Comparison of ENCODE assay signal across 1 fruit fly cellular context in genomic region chr3L:626498-627369, dm6.
TF ChIP-seq lines count a peak whose summit lies in the region.

No protein-coding gene starts in this region.

TF ChIP-seq in whole organism, embryonic, 481 proteins besides CTCF, POLR2A, EP300 and RAD21 (continued from another document and continues in another):
- peak; percentile 28 for TF ChIP-seq CG13775 (GFP tag; optimal IDR thresholded peaks at IDR 0.05; lab: Kevin White, UChicago)
- peak; percentile 57 for TF ChIP-seq al (GFP tag; IDR thresholded peaks at IDR 0.05; lab: Robert Waterston, UW)
- TF ChIP-seq gcm2 (GFP tag; optimal IDR thresholded peaks at IDR 0.05; lab: Kevin White, UChicago): no peak
- peak; percentile 57 for TF ChIP-seq CG3847 (GFP tag; IDR thresholded peaks at IDR 0.05; lab: Robert Waterston, UW)
- TF ChIP-seq Kr (GFP tag; optimal IDR thresholded peaks at IDR 0.05; lab: Kevin White, UChicago): no peak
- no peak for TF ChIP-seq CG3726 (GFP tag; IDR thresholded peaks at IDR 0.05; lab: Robert Waterston, UW)
- no peak for TF ChIP-seq CG7745 (tag; optimal IDR thresholded peaks at IDR 0.05; lab: Kevin White, UChicago)
- no peak for TF ChIP-seq salm (tag; optimal IDR thresholded peaks at IDR 0.05; lab: Kevin White, UChicago)
- TF ChIP-seq Poxn (GFP tag; IDR thresholded peaks at IDR 0.05; lab: Robert Waterston, UW): no peak
- TF ChIP-seq Mrtf (GFP tag; IDR thresholded peaks at IDR 0.05; lab: Robert Waterston, UW): peak; percentile 73
- no peak for TF ChIP-seq CG15011 (GFP tag; optimal IDR thresholded peaks at IDR 0.05; lab: Kevin White, UChicago)
- TF ChIP-seq phol (tag; optimal IDR thresholded peaks at IDR 0.05; lab: Kevin White, UChicago): peak; percentile 51
- peak; percentile 19 for TF ChIP-seq CG16863 (GFP tag; optimal IDR thresholded peaks at IDR 0.05; lab: Kevin White, UChicago)
- peak; percentile 69 for TF ChIP-seq H2.0 (GFP tag; IDR thresholded peaks at IDR 0.05; lab: Robert Waterston, UW)
- TF ChIP-seq CG3407 (GFP tag; optimal IDR thresholded peaks at IDR 0.05; lab: Kevin White, UChicago): no peak
- peak; percentile 48 for TF ChIP-seq CG1603 (tag; optimal IDR thresholded peaks at IDR 0.05; lab: Kevin White, UChicago)
- no peak for TF ChIP-seq CG10431 (GFP tag; optimal IDR thresholded peaks at IDR 0.05; lab: Kevin White, UChicago)
- no peak for TF ChIP-seq CG7556 (GFP tag; optimal IDR thresholded peaks at IDR 0.05; lab: Kevin White, UChicago)
- TF ChIP-seq Hey (tag; optimal IDR thresholded peaks at IDR 0.05; lab: Kevin White, UChicago): no peak
- TF ChIP-seq Asciz (GFP tag; optimal IDR thresholded peaks at IDR 0.05; lab: Kevin White, UChicago): no peak
- TF ChIP-seq dmrt11E (tag; optimal IDR thresholded peaks at IDR 0.05; lab: Kevin White, UChicago): peak; percentile 41
- TF ChIP-seq Usf (GFP tag; optimal IDR thresholded peaks at IDR 0.05; lab: Kevin White, UChicago): peak; percentile 1
- TF ChIP-seq Six4 (GFP tag; optimal IDR thresholded peaks at IDR 0.05; lab: Kevin White, UChicago): no peak
- TF ChIP-seq Sox102F (GFP tag; optimal IDR thresholded peaks at IDR 0.05; lab: Kevin White, UChicago): peak; percentile 51
- TF ChIP-seq CG31441 (GFP tag; IDR thresholded peaks at IDR 0.05; lab: Robert Waterston, UW): no peak
- TF ChIP-seq CG9876 (GFP tag; optimal IDR thresholded peaks at IDR 0.05; lab: Kevin White, UChicago): no peak
- no peak for TF ChIP-seq CG4707 (GFP tag; optimal IDR thresholded peaks at IDR 0.05; lab: Kevin White, UChicago)
- TF ChIP-seq Dll (GFP tag; IDR thresholded peaks at IDR 0.05; lab: Robert Waterston, UW; ENCODE audit: partially characterized antibody): no peak
- no peak for TF ChIP-seq corto (GFP tag; optimal IDR thresholded peaks at IDR 0.05; lab: Kevin White, UChicago)
- TF ChIP-seq B-H2 (GFP tag; optimal IDR thresholded peaks at IDR 0.05; lab: Kevin White, UChicago): no peak
- TF ChIP-seq Gug (GFP tag; IDR thresholded peaks at IDR 0.05; lab: Robert Waterston, UW): peak; percentile 71; the same call in 2 of the 4 replicates
- no peak for TF ChIP-seq CG16815 (GFP tag; optimal IDR thresholded peaks at IDR 0.05; lab: Kevin White, UChicago)
- TF ChIP-seq ranshi (GFP tag; IDR thresholded peaks at IDR 0.05; lab: Robert Waterston, UW): peak; percentile 47; the same call in 1 of the 2 replicates
- no peak for TF ChIP-seq trem (tag; optimal IDR thresholded peaks at IDR 0.05; lab: Kevin White, UChicago)
- TF ChIP-seq ham (GFP tag; IDR thresholded peaks at IDR 0.05; lab: Robert Waterston, UW): no peak
- peak; percentile 27 for TF ChIP-seq slp2 (GFP tag; optimal IDR thresholded peaks at IDR 0.05; lab: Kevin White, UChicago)
- TF ChIP-seq CG13624 (GFP tag; optimal IDR thresholded peaks at IDR 0.05; lab: Kevin White, UChicago): no peak
- no peak for TF ChIP-seq CHES-1-like (GFP tag; optimal IDR thresholded peaks at IDR 0.05; lab: Kevin White, UChicago)
- TF ChIP-seq nom (GFP tag; optimal IDR thresholded peaks at IDR 0.05; lab: Kevin White, UChicago): peak; percentile 95
- TF ChIP-seq CG9727 (GFP tag; optimal IDR thresholded peaks at IDR 0.05; lab: Kevin White, UChicago): peak; percentile 5
- no peak; the same call in 2 of the 3 replicates for TF ChIP-seq CG11093 (GFP tag; IDR thresholded peaks at IDR 0.05; lab: Robert Waterston, UW)
- peak; percentile 12 for TF ChIP-seq CG10462 (GFP tag; optimal IDR thresholded peaks at IDR 0.05; lab: Kevin White, UChicago)
- peak; percentile 8; the same call in 2 of the 3 replicates for TF ChIP-seq otp (GFP tag; IDR thresholded peaks at IDR 0.05; lab: Robert Waterston, UW)
- TF ChIP-seq Nf-YC (tag; optimal IDR thresholded peaks at IDR 0.05; lab: Kevin White, UChicago): peak; percentile 34
- peak; percentile 12 for TF ChIP-seq tup (GFP tag; optimal IDR thresholded peaks at IDR 0.05; lab: Kevin White, UChicago)
- TF ChIP-seq fru (optimal IDR thresholded peaks at IDR 0.05; lab: Kevin White, UChicago): no peak
- no peak for TF ChIP-seq seq (GFP tag; IDR thresholded peaks at IDR 0.05; lab: Robert Waterston, UW)
- no peak for TF ChIP-seq trh (GFP tag; optimal IDR thresholded peaks at IDR 0.05; lab: Kevin White, UChicago)
- peak; percentile 64 for TF ChIP-seq abd-A (tag; optimal IDR thresholded peaks at IDR 0.05; lab: Kevin White, UChicago)
- no peak for TF ChIP-seq her (GFP tag; optimal IDR thresholded peaks at IDR 0.05; lab: Kevin White, UChicago)
- peak; percentile 82 for TF ChIP-seq Med (GFP tag; lab: Kevin White, UChicago)
- peak; percentile 53; the same call in 1 of the 3 replicates for TF ChIP-seq ken (GFP tag; IDR thresholded peaks at IDR 0.05; lab: Robert Waterston, UW)
- peak; percentile 24 for TF ChIP-seq repo (GFP tag; optimal IDR thresholded peaks at IDR 0.05; lab: Kevin White, UChicago)
- TF ChIP-seq vvl (GFP tag; IDR thresholded peaks at IDR 0.05; lab: Robert Waterston, UW): peak; percentile 44; the same call in 1 of the 2 replicates
- TF ChIP-seq tx (GFP tag; optimal IDR thresholded peaks at IDR 0.05; lab: Kevin White, UChicago): no peak
- TF ChIP-seq CG30020 (tag; optimal IDR thresholded peaks at IDR 0.05; lab: Kevin White, UChicago): no peak
- peak; percentile 39 for TF ChIP-seq fd96Cb (tag; optimal IDR thresholded peaks at IDR 0.05; lab: Kevin White, UChicago)
- peak; percentile 49 for TF ChIP-seq Oli (tag; optimal IDR thresholded peaks at IDR 0.05; lab: Kevin White, UChicago)
- TF ChIP-seq CG3065 (GFP tag; optimal IDR thresholded peaks at IDR 0.05; lab: Kevin White, UChicago): no peak
- TF ChIP-seq CG7839 (tag; optimal IDR thresholded peaks at IDR 0.05; lab: Kevin White, UChicago): peak; percentile 46
- TF ChIP-seq CG32767 (GFP tag; IDR thresholded peaks at IDR 0.05; lab: Robert Waterston, UW): peak; percentile 26; the same call in 1 of the 2 replicates
- peak; percentile 38 for TF ChIP-seq CG9609 (GFP tag; optimal IDR thresholded peaks at IDR 0.05; lab: Kevin White, UChicago)
- TF ChIP-seq gfzf (GFP tag; optimal IDR thresholded peaks at IDR 0.05; lab: Kevin White, UChicago): no peak
- TF ChIP-seq shn (GFP tag; optimal IDR thresholded peaks at IDR 0.05; lab: Kevin White, UChicago): peak; percentile 4
- no peak for TF ChIP-seq NK7.1 (GFP tag; optimal IDR thresholded peaks at IDR 0.05; lab: Kevin White, UChicago)
- peak; percentile 65 for TF ChIP-seq CG34376 (GFP tag; optimal IDR thresholded peaks at IDR 0.05; lab: Kevin White, UChicago)
- no peak for TF ChIP-seq en (GFP tag; optimal IDR thresholded peaks at IDR 0.05; lab: Kevin White, UChicago)
- TF ChIP-seq CG1832 (GFP tag; optimal IDR thresholded peaks at IDR 0.05; lab: Kevin White, UChicago): no peak
- no peak for TF ChIP-seq TFAM (GFP tag; optimal IDR thresholded peaks at IDR 0.05; lab: Kevin White, UChicago)
- TF ChIP-seq CG14441 (GFP tag; IDR thresholded peaks at IDR 0.05; lab: Robert Waterston, UW): peak; percentile 63; the same call in 1 of the 2 replicates
- TF ChIP-seq Vsx1 (GFP tag; optimal IDR thresholded peaks at IDR 0.05; lab: Kevin White, UChicago): no peak
- no peak for TF ChIP-seq hb (GFP tag; IDR thresholded peaks at IDR 0.05; lab: Robert Waterston, UW; ENCODE audit: partially characterized antibody)
- peak; percentile 49 for TF ChIP-seq CG10366 (GFP tag; IDR thresholded peaks at IDR 0.05; lab: Robert Waterston, UW)
- TF ChIP-seq Sin3A (optimal IDR thresholded peaks at IDR 0.05; lab: Kevin White, UChicago): no peak
- no peak; the same call in 1 of the 2 replicates for TF ChIP-seq CG6272 (GFP tag; IDR thresholded peaks at IDR 0.05; lab: Robert Waterston, UW)
- no peak for TF ChIP-seq CG13296 (GFP tag; optimal IDR thresholded peaks at IDR 0.05; lab: Kevin White, UChicago)
- TF ChIP-seq CG14710 (tag; optimal IDR thresholded peaks at IDR 0.05; lab: Kevin White, UChicago): peak; percentile 9
- no peak for TF ChIP-seq tna (GFP tag; IDR thresholded peaks at IDR 0.05; lab: Robert Waterston, UW; ENCODE audit: partially characterized antibody)
- no peak for TF ChIP-seq btn (GFP tag; optimal IDR thresholded peaks at IDR 0.05; lab: Kevin White, UChicago)
- TF ChIP-seq Dbx (GFP tag; IDR thresholded peaks at IDR 0.05; lab: Robert Waterston, UW): peak; percentile 46
- TF ChIP-seq tio (GFP tag; optimal IDR thresholded peaks at IDR 0.05; lab: Kevin White, UChicago): peak; percentile 51
- TF ChIP-seq Adf1 (GFP tag; IDR thresholded peaks at IDR 0.05; lab: Robert Waterston, UW): peak; percentile 87
- no peak; the same call in 2 of the 3 replicates for TF ChIP-seq CG6175 (GFP tag; IDR thresholded peaks at IDR 0.05; lab: Robert Waterston, UW)
- peak; percentile 4 for TF ChIP-seq CG17802 (tag; optimal IDR thresholded peaks at IDR 0.05; lab: Kevin White, UChicago)
- TF ChIP-seq Sry-δ (GFP tag; optimal IDR thresholded peaks at IDR 0.05; lab: Kevin White, UChicago): no peak
- TF ChIP-seq stc (GFP tag; IDR thresholded peaks at IDR 0.05; lab: Robert Waterston, UW): no peak
- TF ChIP-seq Dip2 (GFP tag; IDR thresholded peaks at IDR 0.05; lab: Robert Waterston, UW): no peak
- peak; percentile 2 for TF ChIP-seq CG8281 (tag; optimal IDR thresholded peaks at IDR 0.05; lab: Kevin White, UChicago)
- peak; percentile 36 for TF ChIP-seq Chrac-16 (GFP tag; optimal IDR thresholded peaks at IDR 0.05; lab: Kevin White, UChicago)
- peak; percentile 54; the same call in 1 of the 2 replicates for TF ChIP-seq Ada2b (GFP tag; IDR thresholded peaks at IDR 0.05; lab: Robert Waterston, UW)
- TF ChIP-seq croc (GFP tag; conservative IDR thresholded peaks at IDR 0.05; lab: Robert Waterston, UW): no peak
- TF ChIP-seq wor (GFP tag; IDR thresholded peaks at IDR 0.05; lab: Robert Waterston, UW): 0 out of 2 replicates have a peak, but pooled peaks have one; percentile 23
- no peak for TF ChIP-seq lov (optimal IDR thresholded peaks at IDR 0.05; lab: Kevin White, UChicago)
- peak; percentile 58; the same call in 1 of the 3 replicates for TF ChIP-seq lov (GFP tag; IDR thresholded peaks at IDR 0.05; lab: Robert Waterston, UW)
- no peak for TF ChIP-seq CG4617 (GFP tag; optimal IDR thresholded peaks at IDR 0.05; lab: Kevin White, UChicago; ENCODE audit: borderline replicate concordance)
- no peak for TF ChIP-seq D19A (tag; optimal IDR thresholded peaks at IDR 0.05; lab: Kevin White, UChicago)
- peak; percentile 75 for TF ChIP-seq CG6689 (GFP tag; IDR thresholded peaks at IDR 0.05; lab: Robert Waterston, UW)
- 0 out of 2 replicates have a peak, but pooled peaks have one; percentile 18 for TF ChIP-seq sim (GFP tag; IDR thresholded peaks at IDR 0.05; lab: Robert Waterston, UW)
- no peak for TF ChIP-seq Hand (GFP tag; optimal IDR thresholded peaks at IDR 0.05; lab: Kevin White, UChicago)
- TF ChIP-seq CG18476 (GFP tag; optimal IDR thresholded peaks at IDR 0.05; lab: Kevin White, UChicago): no peak
- no peak for TF ChIP-seq Bteb2 (GFP tag; optimal IDR thresholded peaks at IDR 0.05; lab: Kevin White, UChicago)
- TF ChIP-seq Trl (optimal IDR thresholded peaks at IDR 0.05; lab: Kevin White, UChicago): peak; percentile 35 to 81
- no peak for TF ChIP-seq Trl (GFP tag; optimal IDR thresholded peaks at IDR 0.05; lab: Kevin White, UChicago)
- peak; percentile 42 for TF ChIP-seq NfI (GFP tag; optimal IDR thresholded peaks at IDR 0.05; lab: Kevin White, UChicago)
- peak; percentile 54 for TF ChIP-seq CG2678 (tag; optimal IDR thresholded peaks at IDR 0.05; lab: Kevin White, UChicago)
- 0 out of 2 replicates have a peak, but pooled peaks have one; percentile 20 for TF ChIP-seq bbx (GFP tag; IDR thresholded peaks at IDR 0.05; lab: Robert Waterston, UW; ENCODE audit: partially characterized antibody)
- peak; percentile 6 for TF ChIP-seq HmgZ (tag; optimal IDR thresholded peaks at IDR 0.05; lab: Kevin White, UChicago)
- TF ChIP-seq ash1 (GFP tag; optimal IDR thresholded peaks at IDR 0.05; lab: Kevin White, UChicago): no peak
- TF ChIP-seq ttk (GFP tag; IDR thresholded peaks at IDR 0.05; lab: Robert Waterston, UW): peak; percentile 64
- no peak for TF ChIP-seq pho (GFP tag; optimal IDR thresholded peaks at IDR 0.05; lab: Kevin White, UChicago)
- no peak for TF ChIP-seq CG11398 (GFP tag; optimal IDR thresholded peaks at IDR 0.05; lab: Kevin White, UChicago)
- peak; percentile 65; the same call in 1 of the 3 replicates for TF ChIP-seq dysf (GFP tag; IDR thresholded peaks at IDR 0.05; lab: Robert Waterston, UW)
- no peak for TF ChIP-seq bowl (GFP tag; IDR thresholded peaks at IDR 0.05; lab: Robert Waterston, UW)
- TF ChIP-seq chif (GFP tag; optimal IDR thresholded peaks at IDR 0.05; lab: Kevin White, UChicago): peak in 1 of 2 experiments; percentile 13
- no peak for TF ChIP-seq stwl (tag; optimal IDR thresholded peaks at IDR 0.05; lab: Kevin White, UChicago)
- peak; percentile 96 for TF ChIP-seq sd (tag; optimal IDR thresholded peaks at IDR 0.05; lab: Kevin White, UChicago)
- peak; percentile 23; the same call in 1 of the 3 replicates for TF ChIP-seq CG14050 (GFP tag; IDR thresholded peaks at IDR 0.05; lab: Robert Waterston, UW)
- TF ChIP-seq CG2712 (tag; optimal IDR thresholded peaks at IDR 0.05; lab: Kevin White, UChicago): peak; percentile 52
- TF ChIP-seq pzg (GFP tag; optimal IDR thresholded peaks at IDR 0.05; lab: Kevin White, UChicago): no peak
- TF ChIP-seq bcd (GFP tag; optimal IDR thresholded peaks at IDR 0.05; lab: Kevin White, UChicago): peak; percentile 52
- no peak for TF ChIP-seq CG6791 (GFP tag; IDR thresholded peaks at IDR 0.05; lab: Robert Waterston, UW; ENCODE audit: partially characterized antibody)
- peak; percentile 11 for TF ChIP-seq CG4282 (GFP tag; optimal IDR thresholded peaks at IDR 0.05; lab: Kevin White, UChicago)
- TF ChIP-seq org-1 (GFP tag; optimal IDR thresholded peaks at IDR 0.05; lab: Kevin White, UChicago): no peak
- peak; percentile 56 for TF ChIP-seq esg (GFP tag; conservative IDR thresholded peaks at IDR 0.05; lab: Robert Waterston, UW)
- peak; percentile 14 for TF ChIP-seq Nf-YB (GFP tag; optimal IDR thresholded peaks at IDR 0.05; lab: Kevin White, UChicago)
- TF ChIP-seq h (optimal IDR thresholded peaks at IDR 0.05; lab: Kevin White, UChicago): no peak
- peak; percentile 39 for TF ChIP-seq CG18262 (tag; optimal IDR thresholded peaks at IDR 0.05; lab: Kevin White, UChicago)
- no peak for TF ChIP-seq wek (GFP tag; optimal IDR thresholded peaks at IDR 0.05; lab: Kevin White, UChicago)
- TF ChIP-seq gcm (GFP tag; optimal IDR thresholded peaks at IDR 0.05; lab: Kevin White, UChicago): peak; percentile 22
- peak; percentile 23 for TF ChIP-seq CG6654 (GFP tag; optimal IDR thresholded peaks at IDR 0.05; lab: Kevin White, UChicago)
- no peak for TF ChIP-seq Fer1 (GFP tag; optimal IDR thresholded peaks at IDR 0.05; lab: Kevin White, UChicago)
- no peak for TF ChIP-seq hbn (GFP tag; IDR thresholded peaks at IDR 0.05; lab: Robert Waterston, UW; ENCODE audit: partially characterized antibody)
- TF ChIP-seq amos (GFP tag; IDR thresholded peaks at IDR 0.05; lab: Robert Waterston, UW; ENCODE audit: partially characterized antibody): no peak
